Worm (Caenorhabditis elegans) whole organism, L2 larva: Measurements from ENCODE around the gene F36D3.16.

ENCODE experiments used
- F13H6.1 ChIP-seq: sonication (generic microtip); optimal IDR thresholded peaks from 2 replicates; lab custom pipeline; 2016; ENCODE audit warnings: missing genetic modification characterization, missing compliant biosample characterization
- Y55F3AM.14 ChIP-seq: fragments of 200-800 bp; sonication (Bioruptor generic); optimal IDR thresholded peaks from 2 replicates; lab custom pipeline; 2018; ENCODE audit warnings: mild to moderate bottlenecking, missing genetic modification characterization, missing compliant biosample characterization
- ZK546.5 ChIP-seq: sonication (generic microtip); optimal IDR thresholded peaks from 2 replicates; lab custom pipeline; 2017; ENCODE audit warnings: missing biosample characterization, missing genetic modification characterization
- alr-1 ChIP-seq: fragments of 150-350 bp; optimal IDR thresholded peaks from 2 replicates; lab custom pipeline; 2014; ENCODE audit warnings: missing biosample characterization, missing genetic modification characterization
- aly-2 ChIP-seq: fragments of 150-350 bp; optimal IDR thresholded peaks from 2 replicates; lab custom pipeline; 2014; ENCODE audit warnings: missing biosample characterization, missing genetic modification characterization
- ama-1 ChIP-seq: fragments of 150-350 bp; optimal IDR thresholded peaks from 2 replicates; lab custom pipeline; 2018; ENCODE audit warnings: inconsistent platforms
- blmp-1 ChIP-seq: sonication (generic microtip); optimal IDR thresholded peaks from 2 replicates; lab custom pipeline; 2017; ENCODE audit warnings: missing genetic modification characterization, mild to moderate bottlenecking, missing compliant biosample characterization, antibody characterized with exemption, moderate library complexity; ENCODE audit not compliant: insufficient read depth
- crh-2 ChIP-seq: sonication (generic microtip); optimal IDR thresholded peaks from 2 replicates; lab custom pipeline; 2017; ENCODE audit warnings: missing biosample characterization, missing genetic modification characterization
- dmd-4 ChIP-seq: sonication (generic microtip); optimal IDR thresholded peaks from 2 replicates; lab custom pipeline; 2017; ENCODE audit warnings: missing biosample characterization, missing genetic modification characterization
- egl-27 ChIP-seq: sonication (generic microtip); optimal IDR thresholded peaks from 3 replicates; lab custom pipeline; 2017; ENCODE audit warnings: missing biosample characterization, missing genetic modification reagents, missing genetic modification characterization
- elt-1 ChIP-seq: fragments of 150-350 bp; optimal IDR thresholded peaks from 2 replicates; lab custom pipeline; 2014; ENCODE audit warnings: missing biosample characterization, missing genetic modification characterization
- elt-3 ChIP-seq: sonication (generic microtip); optimal IDR thresholded peaks from 2 replicates; lab custom pipeline; 2017; ENCODE audit warnings: missing biosample characterization, missing genetic modification characterization
- fos-1 ChIP-seq: fragments of 150-350 bp; optimal IDR thresholded peaks from 2 replicates; lab custom pipeline; 2014; ENCODE audit warnings: missing biosample characterization, missing genetic modification characterization
- gmeb-1 ChIP-seq: fragments of 150-350 bp; optimal IDR thresholded peaks from 2 replicates; lab custom pipeline; 2014; ENCODE audit warnings: missing biosample characterization, missing genetic modification characterization
- lin-11 ChIP-seq: fragments of 150-350 bp; sonication (generic microtip); optimal IDR thresholded peaks from 2 replicates; lab custom pipeline; 2014; ENCODE audit warnings: missing biosample characterization, missing genetic modification characterization, inconsistent platforms, mixed read lengths
- lin-39 ChIP-seq: fragments of 150-350 bp; optimal IDR thresholded peaks from 2 replicates; lab custom pipeline; 2014; ENCODE audit warnings: missing biosample characterization, missing genetic modification reagents, missing genetic modification characterization
- lsy-2 ChIP-seq, 2 experiments: fragments of 150-350 bp in 1 of 2; sonication (generic microtip) in 1 of 2; optimal IDR thresholded peaks; 2 replicates each; lab custom pipeline; 2014 to 2017; ENCODE audit warnings: missing biosample characterization in 2 of 2, missing genetic modification characterization in 2 of 2
- mab-5 ChIP-seq: fragments of 150-350 bp; optimal IDR thresholded peaks from 2 replicates; lab custom pipeline; 2014; ENCODE audit warnings: missing biosample characterization, missing genetic modification characterization
- mbf-1 ChIP-seq: sonication (generic microtip); optimal IDR thresholded peaks from 2 replicates; lab custom pipeline; 2017; ENCODE audit warnings: missing biosample characterization, missing genetic modification characterization
- mdl-1 ChIP-seq, 2 experiments: fragments of 150-350 bp in 1 of 2; sonication (generic microtip) in 1 of 2; optimal IDR thresholded peaks; 2 replicates each; lab custom pipeline; 2017; ENCODE audit warnings: missing biosample characterization in 2 of 2, missing genetic modification characterization in 2 of 2
- nhr-10 ChIP-seq: sonication (generic microtip); optimal IDR thresholded peaks from 2 replicates; lab custom pipeline; 2017; ENCODE audit warnings: missing biosample characterization, missing genetic modification characterization
- nhr-11 ChIP-seq: fragments of 150-350 bp; optimal IDR thresholded peaks from 2 replicates; lab custom pipeline; 2014; ENCODE audit warnings: missing biosample characterization, missing genetic modification characterization
- nhr-12 ChIP-seq: fragments of 150-350 bp; optimal IDR thresholded peaks from 2 replicates; lab custom pipeline; 2014; ENCODE audit warnings: missing biosample characterization, missing genetic modification characterization
- nhr-129 ChIP-seq: fragments of 150-350 bp; optimal IDR thresholded peaks from 2 replicates; lab custom pipeline; 2014; ENCODE audit warnings: missing biosample characterization, missing genetic modification characterization
- nhr-23 ChIP-seq: fragments of 150-350 bp; optimal IDR thresholded peaks from 2 replicates; lab custom pipeline; 2014; ENCODE audit warnings: missing biosample characterization, missing genetic modification reagents, missing genetic modification characterization
- nhr-237 ChIP-seq: fragments of 150-350 bp; optimal IDR thresholded peaks from 2 replicates; lab custom pipeline; 2014; ENCODE audit warnings: missing biosample characterization, missing genetic modification characterization
- nhr-25 ChIP-seq: fragments of 150-350 bp; sonication (generic microtip); optimal IDR thresholded peaks from 3 replicates; lab custom pipeline; 2014; ENCODE audit warnings: missing biosample characterization, missing genetic modification characterization
- nhr-6 ChIP-seq: fragments of 150-350 bp; optimal IDR thresholded peaks from 2 replicates; lab custom pipeline; 2014; ENCODE audit warnings: missing biosample characterization, missing genetic modification characterization
- nhr-77 ChIP-seq: fragments of 150-350 bp; optimal IDR thresholded peaks from 2 replicates; lab custom pipeline; 2014; ENCODE audit warnings: missing biosample characterization, missing genetic modification characterization
- peb-1 ChIP-seq: fragments of 150-350 bp; optimal IDR thresholded peaks from 2 replicates; lab custom pipeline; 2014; ENCODE audit warnings: missing biosample characterization, missing genetic modification characterization
- sem-4 ChIP-seq: fragments of 150-350 bp; optimal IDR thresholded peaks from 2 replicates; lab custom pipeline; 2014; ENCODE audit warnings: missing biosample characterization, missing genetic modification reagents, missing genetic modification characterization
- sma-3 ChIP-seq: sonication (generic microtip); optimal IDR thresholded peaks from 2 replicates; lab custom pipeline; 2016; ENCODE audit warnings: missing genetic modification reagents, missing genetic modification characterization, missing compliant biosample characterization
- sma-9 ChIP-seq, 2 experiments: fragments of 150-350 bp in 1 of 2; sonication (generic microtip) in 1 of 2; optimal IDR thresholded peaks; 2 replicates each; lab custom pipeline; 2014 to 2016; ENCODE audit warnings: missing genetic modification characterization in 2 of 2, mild to moderate bottlenecking in 1 of 2, missing biosample characterization in 1 of 2, missing compliant biosample characterization in 1 of 2, missing genetic modification reagents in 1 of 2, moderate library complexity in 1 of 2
- snpc-4 ChIP-seq: fragments of 150-350 bp; optimal IDR thresholded peaks from 2 replicates; lab custom pipeline; 2014; ENCODE audit warnings: missing biosample characterization, missing genetic modification characterization
- unc-55 ChIP-seq: fragments of 150-350 bp; sonication (generic microtip); optimal IDR thresholded peaks from 3 replicates; lab custom pipeline; 2014; ENCODE audit warnings: missing biosample characterization, missing genetic modification reagents, missing genetic modification characterization
- unc-62 ChIP-seq: fragments of 150-350 bp; optimal IDR thresholded peaks from 2 replicates; lab custom pipeline; 2014; ENCODE audit warnings: missing biosample characterization, missing genetic modification reagents, missing genetic modification characterization
- zag-1 ChIP-seq: fragments of 150-350 bp; optimal IDR thresholded peaks from 2 replicates; lab custom pipeline; 2014; ENCODE audit warnings: missing biosample characterization, missing genetic modification characterization
- ztf-11 ChIP-seq: sonication (generic microtip); optimal IDR thresholded peaks from 2 replicates; lab custom pipeline; 2017; ENCODE audit warnings: missing biosample characterization, missing genetic modification characterization

The F36D3.16 gene

DNA sequence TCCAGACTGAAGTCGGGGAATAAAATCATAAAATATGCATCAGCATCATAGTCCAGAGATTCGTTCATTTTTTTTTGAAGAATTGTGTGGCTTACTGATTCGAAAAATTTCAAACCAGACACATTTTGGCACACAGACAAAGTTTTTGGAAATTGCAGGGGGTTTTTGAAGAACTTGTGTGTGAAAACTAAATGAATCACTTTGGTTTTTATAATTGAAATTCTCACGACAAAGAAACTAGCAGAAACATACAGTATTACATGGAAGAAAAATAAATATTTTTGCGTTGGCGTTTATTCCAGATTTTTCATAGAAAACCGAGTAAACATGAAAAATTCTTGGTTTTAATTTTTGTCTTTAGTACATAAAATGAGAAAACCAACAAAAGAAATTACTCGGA, 5.7 kb upstream of the F36D3.16 start, which contains the start of gene srw-34:
Gene srw-34, minus strand, starts transcription at position 101 of the 400 bp plus-strand sequence.
- no peak for TF ChIP-seq nhr-12 (tag; lab: Kevin White, UChicago)
- no peak for TF ChIP-seq ZK546.5 (tag; lab: Kevin White, UChicago)
- no peak for TF ChIP-seq Y55F3AM.14 (GFP tag; lab: Kevin White, UChicago)
- TF ChIP-seq nhr-237: no peak

DNA sequence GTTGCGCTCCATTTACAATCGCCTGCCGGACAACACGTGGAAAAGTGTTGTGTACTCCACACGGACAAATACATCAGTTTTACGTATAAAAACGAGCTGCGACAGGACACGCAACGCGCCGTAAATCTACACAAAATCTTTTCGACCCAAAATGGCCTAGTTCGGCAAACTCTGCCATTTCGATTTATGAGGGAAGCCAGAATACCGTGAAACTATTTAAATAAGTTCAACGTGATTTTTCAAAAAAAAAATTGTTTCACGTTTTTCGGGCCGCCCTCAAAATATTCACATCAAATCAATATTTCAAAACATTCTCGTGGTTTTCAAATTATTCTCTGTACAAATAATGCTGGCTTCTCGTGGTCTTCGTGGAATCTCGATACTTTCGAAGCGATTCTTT, 1.0 kb upstream of the F36D3.16 start, which contains the start of gene F36D3.8:
Gene F36D3.8, plus strand, starts transcription at position 301 of the 400 bp plus-strand sequence.
- TF ChIP-seq ztf-11 (tag; lab: Kevin White, UChicago) (no peak), nhr-23 (no peak), mdl-1 (tag; optimal IDR thresholded peaks at IDR 0.05; lab: Kevin White, UChicago) (no peak), Y55F3AM.14 (GFP tag; lab: Kevin White, UChicago) (no peak), ama-1 (lab: Kevin White, UChicago) (no peak), unc-55 (GFP tag; lab: Kevin White, UChicago) (no peak), unc-62 (no peak), nhr-11 (no peak), zag-1 (tag; lab: Kevin White, UChicago) (no peak), snpc-4 (no peak), F13H6.1 (tag; lab: Kevin White, UChicago) (no peak), peb-1 (tag; lab: Kevin White, UChicago) (no peak), nhr-6 (tag; lab: Kevin White, UChicago) (no peak), egl-27 (tag; lab: Kevin White, UChicago) (no peak), nhr-10 (no peak), lsy-2 (tag; optimal IDR thresholded peaks at IDR 0.05; lab: Kevin White, UChicago) (no peak), nhr-237 (no peak), sma-3 (no peak)
- TF ChIP-seq, all 48 proteins: peak for 0

DNA sequence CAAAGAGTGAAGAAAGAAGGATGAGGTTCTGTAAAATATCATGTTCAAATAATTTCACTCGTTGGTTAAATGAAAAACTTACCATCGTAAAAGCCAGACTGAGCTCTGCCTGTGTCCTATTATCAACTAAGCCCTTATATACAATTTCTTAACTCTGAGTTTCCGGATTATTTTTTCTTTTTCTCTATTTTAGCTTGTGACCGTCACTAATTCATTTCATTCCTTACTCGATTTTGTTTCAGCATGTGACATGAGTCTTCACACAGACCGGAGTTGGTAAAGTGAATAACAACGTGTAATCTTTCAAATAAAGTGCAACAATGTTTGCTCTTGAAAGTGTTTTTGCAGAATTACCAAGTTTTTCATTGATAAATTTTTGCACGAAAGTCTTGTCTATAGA, 6.1 kb downstream of the F36D3.16 start, which contains the start of gene cpr-2:
Gene cpr-2, minus strand, starts transcription at position 101 of the 400 bp plus-strand sequence.
- no peak for TF ChIP-seq lin-11 (tag; lab: Kevin White, UChicago)
- no peak for TF ChIP-seq nhr-10
- no peak for TF ChIP-seq lin-39 (tag; lab: Kevin White, UChicago)
- TF ChIP-seq elt-1 (tag; lab: Kevin White, UChicago): no peak
- no peak for TF ChIP-seq gmeb-1 (tag; lab: Kevin White, UChicago)
- TF ChIP-seq fos-1 (tag; lab: Kevin White, UChicago): no peak
- TF ChIP-seq mbf-1 (tag; lab: Kevin White, UChicago): no peak
- TF ChIP-seq Y55F3AM.14 (GFP tag; lab: Kevin White, UChicago): no peak
- TF ChIP-seq nhr-129 (tag; lab: Kevin White, UChicago): no peak
- no peak for TF ChIP-seq nhr-12 (tag; lab: Kevin White, UChicago)
- TF ChIP-seq ztf-11 (tag; lab: Kevin White, UChicago): no peak
- TF ChIP-seq ZK546.5 (tag; lab: Kevin White, UChicago): no peak
- no peak for TF ChIP-seq sma-9 (GFP tag; optimal IDR thresholded peaks at IDR 0.05; lab: Kevin White, UChicago)
- no peak for TF ChIP-seq sma-9 (tag; optimal IDR thresholded peaks at IDR 0.05; lab: Kevin White, UChicago)
- no peak for TF ChIP-seq egl-27 (tag; lab: Kevin White, UChicago)
- TF ChIP-seq mdl-1 (tag; optimal IDR thresholded peaks at IDR 0.05; lab: Kevin White, UChicago): no peak
- no peak for TF ChIP-seq crh-2
- no peak for TF ChIP-seq nhr-25 (tag; lab: Kevin White, UChicago)
- TF ChIP-seq alr-1: no peak
- TF ChIP-seq elt-3 (tag; lab: Kevin White, UChicago): no peak
- TF ChIP-seq sem-4 (tag; lab: Kevin White, UChicago): no peak

ce11 chrV:16535172-16535571, 7.3 kb downstream of the F36D3.16 start, which contains the start of gene Y32B12B.8:
Gene Y32B12B.8, plus strand, starts transcription at chrV:16535472.
- TF ChIP-seq ZK546.5 (tag; lab: Kevin White, UChicago): no peak
- no peak for TF ChIP-seq lsy-2 (tag; optimal IDR thresholded peaks at IDR 0.05; lab: Kevin White, UChicago)
- no peak for TF ChIP-seq dmd-4 (tag; lab: Kevin White, UChicago)
- TF ChIP-seq snpc-4: no peak
- no peak for TF ChIP-seq nhr-11
- TF ChIP-seq ama-1 (lab: Kevin White, UChicago): no peak
- TF ChIP-seq peb-1 (tag; lab: Kevin White, UChicago): no peak
- no peak for TF ChIP-seq nhr-6 (tag; lab: Kevin White, UChicago)
- no peak for TF ChIP-seq sma-3
- TF ChIP-seq aly-2 (tag; lab: Kevin White, UChicago): no peak
- TF ChIP-seq nhr-12 (tag; lab: Kevin White, UChicago): no peak
- no peak for TF ChIP-seq sem-4 (tag; lab: Kevin White, UChicago)
- TF ChIP-seq blmp-1: no peak
- no peak for TF ChIP-seq F13H6.1 (tag; lab: Kevin White, UChicago)
- TF ChIP-seq elt-1 (tag; lab: Kevin White, UChicago): no peak
- TF ChIP-seq mab-5: no peak
- no peak for TF ChIP-seq nhr-237
- no peak for TF ChIP-seq nhr-77 (tag; lab: Kevin White, UChicago)
- TF ChIP-seq crh-2: no peak
